Worm (Caenorhabditis elegans): ENCODE data around the gene F45D3.3.
A peak's percentile ranks its signal among the peaks of the same experiment; 100 is the strongest.

The F45D3.3 gene

ce11 chrV:12553286-12553725 is 3.1 kb upstream of the F45D3.3 start:
- TF ChIP-seq chd-7 (tag; optimal IDR thresholded peaks at IDR 0.05) (peak; percentile 21), lin-40 (tag; optimal IDR thresholded peaks at IDR 0.05) (peak; percentile 30), ztf-26 (tag; optimal IDR thresholded peaks at IDR 0.05) (peak; percentile 82), C06A6.2 (GFP tag; conservative IDR thresholded peaks at IDR 0.05) (peak; percentile 59; the same call in 1 of the 2 replicates), cebp-1 (GFP tag; IDR thresholded peaks at IDR 0.05) (no peak), cebp-1 (tag; optimal IDR thresholded peaks at IDR 0.05) (peak; percentile 7), somi-1 (GFP tag; optimal IDR thresholded peaks at IDR 0.05) (peak; percentile 87), mcd-1 (GFP tag; IDR thresholded peaks at IDR 0.05) (0 out of 2 replicates have a peak, but pooled peaks have one; percentile 10), ceh-100 (GFP tag; IDR thresholded peaks at IDR 0.05) (no peak), K11D2.4 (GFP tag; IDR thresholded peaks at IDR 0.05) (peak; percentile 63), ccch-3 (GFP tag; optimal IDR thresholded peaks at IDR 0.05) (no peak)

DNA sequence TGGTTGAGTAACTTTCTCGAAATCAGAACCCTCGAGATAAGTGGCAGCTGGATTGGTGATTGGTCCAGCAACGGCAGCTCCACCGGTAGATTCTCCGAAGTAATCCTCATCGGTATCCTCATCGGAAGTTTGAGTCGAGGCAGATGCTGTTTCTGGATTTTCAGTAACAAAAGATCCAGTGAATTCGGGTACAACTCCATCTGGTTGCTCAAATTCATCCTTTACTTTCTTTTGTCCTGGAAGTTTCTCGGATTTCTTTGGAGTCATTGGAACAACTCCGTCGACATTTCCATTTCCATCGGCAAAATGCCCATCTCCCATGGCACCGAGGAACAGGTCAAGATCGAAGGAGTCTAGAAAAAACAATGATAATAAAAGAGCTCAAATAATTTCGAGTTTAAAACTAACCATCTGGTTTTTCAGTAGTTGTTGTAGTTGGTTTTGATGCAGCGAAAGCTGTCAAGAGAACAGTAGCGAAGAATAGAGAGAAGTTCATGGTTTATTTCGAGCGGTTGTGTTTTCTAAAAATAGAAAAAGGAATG is 2.6 kb upstream of the F45D3.3 start, which contains the start of gene F45D3.4:
Gene F45D3.4, minus strand, starts transcription at position 521 of the 542 bp plus-strand sequence.
- TF ChIP-seq K11D2.4 (GFP tag; IDR thresholded peaks at IDR 0.05) (0 out of 2 replicates have a peak, but pooled peaks have one; percentile 11), dpl-1 (GFP tag; optimal IDR thresholded peaks at IDR 0.05) (no peak), rcor-1 (GFP tag; IDR thresholded peaks at IDR 0.05) (0 out of 2 replicates have a peak, but pooled peaks have one; percentile 20)

- TF ChIP-seq dox-1 (GFP tag; IDR thresholded peaks at IDR 0.05) (peak; percentile 17; the same call in 1 of the 2 replicates), ztf-26 (tag; optimal IDR thresholded peaks at IDR 0.05) (peak; percentile 13), gei-17 (GFP tag; optimal IDR thresholded peaks at IDR 0.05) (no peak), ama-1 (optimal IDR thresholded peaks at IDR 0.05) (peak; percentile 87), ama-1 (GFP tag; optimal IDR thresholded peaks at IDR 0.05) (no peak), let-526 (GFP tag; IDR thresholded peaks at IDR 0.05) (peak; percentile 39; the same call in 1 of the 2 replicates), lin-26 (GFP tag; IDR thresholded peaks at IDR 0.05) (peak; percentile 59; the same call in 1 of the 2 replicates), F55B11.4 (tag; optimal IDR thresholded peaks at IDR 0.05; ENCODE audit: borderline replicate concordance, insufficient read depth) (no peak), tbp1 (GFP tag; optimal IDR thresholded peaks at IDR 0.05) (peak; percentile 20), B0019.2 (GFP tag; conservative IDR thresholded peaks at IDR 0.05) (no peak), K11D2.4 (GFP tag; IDR thresholded peaks at IDR 0.05) (peak; percentile 65), B0336.3 (GFP tag; IDR thresholded peaks at IDR 0.05) (peak; percentile 23; the same call in 1 of the 2 replicates), Y53G8AR.9 (GFP tag; conservative IDR thresholded peaks at IDR 0.05) (0 out of 2 replicates have a peak, but pooled peaks have one; percentile 26)
Measured at ce11 chrV:12551638-12552478, 1.7 kb upstream of the F45D3.3 start.

- TF ChIP-seq akir-1 (GFP tag; optimal IDR thresholded peaks at IDR 0.05) (no peak), lin-35 (GFP tag; optimal IDR thresholded peaks at IDR 0.05) (no peak), Y56A3A.18 (GFP tag; IDR thresholded peaks at IDR 0.05) (no peak), nhr-27 (tag; optimal IDR thresholded peaks at IDR 0.05) (no peak), ztf-22 (GFP tag; optimal IDR thresholded peaks at IDR 0.05) (no peak), ztf-6 (GFP tag; IDR thresholded peaks at IDR 0.05) (no peak)
Measured at ce11 chrV:12550755-12551154, 570 bp upstream of the F45D3.3 start.

- no peak for TF ChIP-seq C06A6.2 (GFP tag; conservative IDR thresholded peaks at IDR 0.05)
- TF ChIP-seq ekl-4 (GFP tag; IDR thresholded peaks at IDR 0.05): no peak
- TF ChIP-seq chd-7 (tag; optimal IDR thresholded peaks at IDR 0.05): peak; percentile 5
- no peak for TF ChIP-seq dpl-1 (GFP tag; optimal IDR thresholded peaks at IDR 0.05)
- no peak for TF ChIP-seq ztf-26 (tag; optimal IDR thresholded peaks at IDR 0.05)
- no peak for TF ChIP-seq lin-54 (GFP tag; optimal IDR thresholded peaks at IDR 0.05)
- TF ChIP-seq ceh-91 (GFP tag; IDR thresholded peaks at IDR 0.05): no peak
- TF ChIP-seq mcd-1 (GFP tag; IDR thresholded peaks at IDR 0.05): 0 out of 2 replicates have a peak, but pooled peaks have one; percentile 15
- TF ChIP-seq nfya-2 (GFP tag; IDR thresholded peaks at IDR 0.05): no peak
- TF ChIP-seq Y67H2A.10 (GFP tag; conservative IDR thresholded peaks at IDR 0.05): no peak
- no peak for TF ChIP-seq ztf-6 (GFP tag; IDR thresholded peaks at IDR 0.05)
- no peak for TF ChIP-seq bed-1 (GFP tag; IDR thresholded peaks at IDR 0.05)
- TF ChIP-seq lin-26 (GFP tag; IDR thresholded peaks at IDR 0.05): no peak
- TF ChIP-seq ceh-58 (GFP tag; IDR thresholded peaks at IDR 0.05): no peak
- TF ChIP-seq F10E7.11 (tag; optimal IDR thresholded peaks at IDR 0.05): no peak
- peak; percentile 81 for TF ChIP-seq ama-1 (optimal IDR thresholded peaks at IDR 0.05)
- no peak for TF ChIP-seq ama-1 (GFP tag; optimal IDR thresholded peaks at IDR 0.05)
- TF ChIP-seq hsf-1 (GFP tag; IDR thresholded peaks at IDR 0.05): no peak
- TF ChIP-seq let-526 (GFP tag; IDR thresholded peaks at IDR 0.05): no peak
Measured at ce11 chrV:12549604-12550003, 581 bp downstream of the F45D3.3 start.

All from whole organism, young adult.